Worm (Caenorhabditis elegans) whole organism, L4 larva: Measurements from ENCODE around the gene T25B6.6.

Experiments
- F10B5.3 ChIP-seq: sonication (generic microtip); optimal IDR thresholded peaks from 2 replicates; lab custom pipeline; 2016; ENCODE audit warnings: mild to moderate bottlenecking, missing genetic modification characterization, missing compliant biosample characterization
- F44E2.7 ChIP-seq: fragments of 200-800 bp; sonication (Bioruptor generic); IDR thresholded peaks from 2 replicates; pipeline ENCODE4 v2.1.2; 2022; ENCODE audit warnings: missing genetic modification characterization, missing compliant biosample characterization
- T26A8.4 ChIP-seq: fragments of 200-800 bp; sonication (Bioruptor generic); IDR thresholded peaks from 2 replicates; pipeline ENCODE4 v1.3.6; 2022; ENCODE audit warnings: missing genetic modification characterization, missing compliant biosample characterization
- Y48G9A.11 ChIP-seq: fragments of 200-800 bp; sonication (Bioruptor generic); IDR thresholded peaks from 2 replicates; pipeline ENCODE4 v1.3.6; 2022; ENCODE audit warnings: missing genetic modification reagents, missing genetic modification characterization, missing compliant biosample characterization
- Y5F2A.4 ChIP-seq: fragments of 200-800 bp; sonication (Bioruptor generic); optimal IDR thresholded peaks from 2 replicates; lab custom pipeline; 2018; ENCODE audit warnings: mild to moderate bottlenecking, missing genetic modification characterization, missing compliant biosample characterization
- Y75B8A.6 ChIP-seq: fragments of 200-800 bp; sonication (Bioruptor generic); IDR thresholded peaks from 2 replicates; pipeline ENCODE4 v1.3.6; 2022; ENCODE audit warnings: missing genetic modification reagents, missing genetic modification characterization, missing compliant biosample characterization
- ZK337.2 ChIP-seq: fragments of 200-800 bp; sonication (Bioruptor generic); IDR thresholded peaks from 2 replicates; pipeline ENCODE4 v1.3.6; 2022; ENCODE audit warnings: missing genetic modification reagents, missing genetic modification characterization, missing compliant biosample characterization
- ceh-28 ChIP-seq: fragments of 150-350 bp; optimal IDR thresholded peaks from 2 replicates; lab custom pipeline; 2014; ENCODE audit warnings: missing biosample characterization, missing genetic modification reagents, missing genetic modification characterization
- ceh-32 ChIP-seq: sonication (generic microtip); optimal IDR thresholded peaks from 2 replicates; lab custom pipeline; 2016; ENCODE audit warnings: mild to moderate bottlenecking, missing genetic modification characterization, missing compliant biosample characterization; ENCODE audit not compliant: poor library complexity
- ceh-44 ChIP-seq: fragments of 200-800 bp; sonication (Bioruptor generic); IDR thresholded peaks from 2 replicates; pipeline ENCODE4 v1.3.6; 2022; ENCODE audit warnings: missing genetic modification reagents, missing genetic modification characterization, missing compliant biosample characterization
- ces-1 ChIP-seq: fragments of 150-350 bp; sonication (generic microtip); optimal IDR thresholded peaks from 4 replicates; lab custom pipeline; 2014; ENCODE audit warnings: missing biosample characterization, missing genetic modification reagents, missing genetic modification characterization
- ctbp-1 ChIP-seq: fragments of 200-800 bp; sonication (Bioruptor generic); IDR thresholded peaks from 2 replicates; pipeline ENCODE4 v1.3.6; 2022; ENCODE audit warnings: missing genetic modification reagents, missing genetic modification characterization, missing compliant biosample characterization
- daf-12 ChIP-seq: fragments of 150-350 bp; optimal IDR thresholded peaks from 2 replicates; lab custom pipeline; 2014; ENCODE audit warnings: missing biosample characterization, missing genetic modification reagents, missing genetic modification characterization
- daf-16 ChIP-seq, 3 experiments: sonication (generic microtip); optimal IDR thresholded peaks; 2 replicates each; lab custom pipeline; 2016 to 2017; ENCODE audit warnings: missing genetic modification characterization in 3 of 3, missing genetic modification reagents in 3 of 3, mild to moderate bottlenecking in 2 of 3, missing compliant biosample characterization in 2 of 3, missing biosample characterization in 1 of 3, moderate library complexity in 1 of 3
- daf-8 ChIP-seq: fragments of 200-800 bp; sonication (Bioruptor generic); IDR thresholded peaks from 2 replicates; pipeline ENCODE4 v1.3.6; 2022; ENCODE audit warnings: missing genetic modification characterization, missing compliant biosample characterization
- dmd-8 ChIP-seq: fragments of 200-800 bp; sonication (Bioruptor generic); IDR thresholded peaks from 2 replicates; pipeline ENCODE4 v1.3.6; 2022; ENCODE audit warnings: missing genetic modification characterization, missing compliant biosample characterization
- egl-27 ChIP-seq: sonication (generic microtip); optimal IDR thresholded peaks from 3 replicates; lab custom pipeline; 2017; ENCODE audit warnings: missing biosample characterization, missing genetic modification reagents, missing genetic modification characterization
- egl-43 ChIP-seq: fragments of 200-800 bp; sonication (Bioruptor generic); IDR thresholded peaks from 2 replicates; pipeline ENCODE4 v1.3.6; 2022; ENCODE audit warnings: missing genetic modification reagents, missing genetic modification characterization, missing compliant biosample characterization
- hif-1 ChIP-seq, 2 experiments: sonication (generic microtip); optimal IDR thresholded peaks; 2 replicates each; lab custom pipeline; 2016 to 2017; ENCODE audit warnings: missing compliant biosample characterization in 2 of 2, missing genetic modification characterization in 2 of 2, missing genetic modification reagents in 2 of 2, missing genotype in 2 of 2, mild to moderate bottlenecking in 1 of 2
- hlh-30 ChIP-seq: sonication (generic microtip); optimal IDR thresholded peaks from 2 replicates; lab custom pipeline; 2017; ENCODE audit warnings: antibody characterized with exemption, mild to moderate bottlenecking, missing genetic modification characterization, missing compliant biosample characterization; ENCODE audit not compliant: insufficient read depth
- lin-1 ChIP-seq: fragments of 200-800 bp; sonication (Bioruptor generic); IDR thresholded peaks from 2 replicates; pipeline ENCODE4 v1.3.6; 2022; ENCODE audit warnings: missing genetic modification reagents, missing genetic modification characterization, missing compliant biosample characterization
- lin-13 ChIP-seq: fragments of 150-350 bp; optimal IDR thresholded peaks from 2 replicates; lab custom pipeline; 2014; ENCODE audit warnings: missing biosample characterization, missing genetic modification reagents, missing genetic modification characterization
- lin-15B ChIP-seq: fragments of 150-350 bp; sonication (generic microtip); optimal IDR thresholded peaks from 3 replicates; lab custom pipeline; 2014; ENCODE audit warnings: missing biosample characterization, missing genetic modification characterization
- lir-3 ChIP-seq: sonication (generic microtip); optimal IDR thresholded peaks from 2 replicates; lab custom pipeline; 2016; ENCODE audit warnings: mild to moderate bottlenecking, missing genetic modification characterization, missing compliant biosample characterization
- madf-5 ChIP-seq, 2 experiments: fragments of 200-800 bp; sonication (Bioruptor generic); IDR thresholded peaks; 2 replicates each; pipeline ENCODE4 v1.3.6; 2022; ENCODE audit warnings: missing compliant biosample characterization in 2 of 2, missing genetic modification characterization in 2 of 2
- madf-9 ChIP-seq: fragments of 200-800 bp; sonication (Bioruptor generic); conservative IDR thresholded peaks from 2 replicates; pipeline ENCODE4 v1.3.6; 2022; ENCODE audit warnings: missing genetic modification reagents, missing genetic modification characterization, missing compliant biosample characterization
- mdt-29 ChIP-seq: fragments of 200-800 bp; sonication (Bioruptor generic); IDR thresholded peaks from 2 replicates; pipeline ENCODE4 v1.3.6; 2022; ENCODE audit warnings: missing genetic modification reagents, missing genetic modification characterization, missing compliant biosample characterization
- mep-1 ChIP-seq: fragments of 150-350 bp; sonication (generic microtip); optimal IDR thresholded peaks from 3 replicates; lab custom pipeline; 2014; ENCODE audit warnings: missing biosample characterization, missing genetic modification characterization
- mxl-3 ChIP-seq: fragments of 200-800 bp; sonication (Bioruptor generic); optimal IDR thresholded peaks from 2 replicates; lab custom pipeline; 2018; ENCODE audit warnings: mild to moderate bottlenecking, missing genetic modification characterization, missing compliant biosample characterization
- nhr-111 ChIP-seq: fragments of 200-800 bp; sonication (Bioruptor generic); optimal IDR thresholded peaks from 2 replicates; lab custom pipeline; 2018; ENCODE audit warnings: mild to moderate bottlenecking, missing genetic modification characterization, missing compliant biosample characterization
- nhr-237 ChIP-seq: sonication (generic microtip); optimal IDR thresholded peaks from 2 replicates; lab custom pipeline; 2017; ENCODE audit warnings: missing biosample characterization, missing genetic modification characterization
- nhr-28 ChIP-seq: fragments of 150-350 bp; optimal IDR thresholded peaks from 2 replicates; lab custom pipeline; 2014; ENCODE audit warnings: missing biosample characterization, missing genetic modification characterization
- nhr-42 ChIP-seq: fragments of 200-800 bp; sonication (Bioruptor generic); IDR thresholded peaks from 2 replicates; pipeline ENCODE4 v1.3.6; 2022; ENCODE audit warnings: missing genetic modification characterization, missing compliant biosample characterization
- nhr-48 ChIP-seq: sonication (generic microtip); optimal IDR thresholded peaks from 2 replicates; lab custom pipeline; 2016; ENCODE audit warnings: mild to moderate bottlenecking, missing genetic modification characterization, missing compliant biosample characterization
- nhr-6 ChIP-seq: fragments of 150-350 bp; optimal IDR thresholded peaks from 2 replicates; lab custom pipeline; 2014; ENCODE audit warnings: missing biosample characterization, missing genetic modification characterization
- nhr-76 ChIP-seq: fragments of 150-350 bp; optimal IDR thresholded peaks from 2 replicates; lab custom pipeline; 2014; ENCODE audit warnings: missing biosample characterization, missing genetic modification characterization
- pha-4 ChIP-seq, 2 experiments: fragments of 150-350 bp in 1 of 2; fragments of 200-800 bp in 1 of 2; sonication (Bioruptor generic) in 1 of 2; IDR thresholded peaks in 1 of 2; optimal IDR thresholded peaks in 1 of 2; 2 replicates each; pipeline versions ENCODE4 v1.3.6 to Lab custom; 2014 to 2022; ENCODE audit warnings: missing genetic modification characterization in 2 of 2, missing genetic modification reagents in 2 of 2, missing biosample characterization in 1 of 2, missing compliant biosample characterization in 1 of 2
- php-3 ChIP-seq: fragments of 200-800 bp; sonication (Bioruptor generic); IDR thresholded peaks from 2 replicates; pipeline ENCODE4 v1.3.6; 2022; ENCODE audit warnings: missing genetic modification reagents, missing genetic modification characterization, missing compliant biosample characterization
- pqm-1 ChIP-seq: sonication (generic microtip); optimal IDR thresholded peaks from 2 replicates; lab custom pipeline; 2017; ENCODE audit warnings: missing biosample characterization, missing genetic modification characterization
- rbr-2 ChIP-seq: sonication (generic microtip); optimal IDR thresholded peaks from 2 replicates; lab custom pipeline; 2016; ENCODE audit warnings: missing genotype, missing genetic modification characterization, missing compliant biosample characterization
- sdz-12 ChIP-seq: fragments of 200-800 bp; sonication (Bioruptor generic); optimal IDR thresholded peaks from 2 replicates; lab custom pipeline; 2018; ENCODE audit warnings: mild to moderate bottlenecking, missing genetic modification characterization, missing compliant biosample characterization
- skn-1 ChIP-seq: fragments of 150-350 bp; optimal IDR thresholded peaks from 2 replicates; lab custom pipeline; 2014; ENCODE audit warnings: missing biosample characterization, missing genetic modification characterization
- snpc-1.2 ChIP-seq: fragments of 200-800 bp; sonication (Bioruptor generic); IDR thresholded peaks from 2 replicates; pipeline ENCODE4 v1.3.6; 2022; ENCODE audit warnings: missing genetic modification reagents, missing genetic modification characterization, missing compliant biosample characterization
- tag-97 ChIP-seq: fragments of 200-800 bp; sonication (Bioruptor generic); IDR thresholded peaks from 2 replicates; pipeline ENCODE4 v1.3.6; 2022; ENCODE audit warnings: missing genetic modification characterization, missing compliant biosample characterization
- zag-1 ChIP-seq: fragments of 150-350 bp; optimal IDR thresholded peaks from 2 replicates; lab custom pipeline; 2014; ENCODE audit warnings: missing biosample characterization, missing genetic modification characterization
- zfp-2 ChIP-seq: sonication (generic microtip); optimal IDR thresholded peaks from 2 replicates; lab custom pipeline; 2016; ENCODE audit warnings: mild to moderate bottlenecking, missing genetic modification characterization, missing compliant biosample characterization
- zip-11 ChIP-seq: fragments of 200-800 bp; sonication (Bioruptor generic); IDR thresholded peaks from 2 replicates; pipeline ENCODE4 v1.3.6; 2022; ENCODE audit warnings: missing genetic modification characterization, missing compliant biosample characterization
- zip-2 ChIP-seq: fragments of 150-350 bp; optimal IDR thresholded peaks from 2 replicates; lab custom pipeline; 2014; ENCODE audit warnings: missing biosample characterization, missing genetic modification characterization
- ztf-7 ChIP-seq: fragments of 150-350 bp; optimal IDR thresholded peaks from 2 replicates; lab custom pipeline; 2014; ENCODE audit warnings: missing biosample characterization, missing genetic modification characterization

Gene T25B6.6

ce11 chrX:9025484-9025883 lies 2.8 kb upstream of the T25B6.6 start:
- TF ChIP-seq daf-12 (tag; lab: Kevin White, UChicago) (no peak), hlh-30 (tag; lab: Kevin White, UChicago) (no peak), zag-1 (tag; lab: Kevin White, UChicago) (no peak), lin-13 (GFP tag; lab: Kevin White, UChicago) (no peak), hif-1 (tag; optimal IDR thresholded peaks at IDR 0.05; lab: Kevin White, UChicago) (no peak), dmd-8 (no peak), nhr-76 (tag; lab: Kevin White, UChicago) (no peak)

ce11 chrX:9024270-9024669 lies 1.6 kb upstream of the T25B6.6 start:
- no peak for TF ChIP-seq egl-27 (tag; lab: Kevin White, UChicago)
- no peak for TF ChIP-seq tag-97
- peak; percentile 56 for TF ChIP-seq nhr-48 (tag; lab: Kevin White, UChicago)
- TF ChIP-seq daf-16 (GFP tag; optimal IDR thresholded peaks at IDR 0.05; lab: Kevin White, UChicago), result peak; percentile 27 to 84
- TF ChIP-seq daf-16 (tag; optimal IDR thresholded peaks at IDR 0.05; lab: Kevin White, UChicago), result peak; percentile 60
- no peak for TF ChIP-seq skn-1 (tag; lab: Kevin White, UChicago)
- peak; percentile 36 for TF ChIP-seq zfp-2 (tag; lab: Kevin White, UChicago)
- TF ChIP-seq ces-1 (GFP tag; lab: Kevin White, UChicago), result no peak
- no peak for TF ChIP-seq zip-2 (tag; lab: Kevin White, UChicago)
- TF ChIP-seq daf-12 (tag; lab: Kevin White, UChicago), result no peak
- no peak; the same call in 1 of the 2 replicates for TF ChIP-seq Y48G9A.11 (GFP tag; lab: Robert Waterston, UW)
- peak; percentile 63 for TF ChIP-seq ztf-7 (tag; lab: Kevin White, UChicago)
- TF ChIP-seq madf-9 (GFP tag; lab: Robert Waterston, UW), result no peak; the same call in 1 of the 2 replicates
- no peak for TF ChIP-seq egl-43 (GFP tag; lab: Robert Waterston, UW)
- peak; percentile 60 to 89; a peak in 3 of 4 replicates for TF ChIP-seq madf-5 (GFP tag; IDR thresholded peaks at IDR 0.05; lab: Robert Waterston, UW)
- TF ChIP-seq nhr-237, result no peak
- peak; percentile 94 for TF ChIP-seq F44E2.7
- TF ChIP-seq mxl-3 (GFP tag; lab: Kevin White, UChicago), result no peak
- no peak for TF ChIP-seq php-3 (GFP tag; lab: Robert Waterston, UW)
- no peak for TF ChIP-seq ceh-32 (tag; lab: Kevin White, UChicago)
- no peak; the same call in 1 of the 2 replicates for TF ChIP-seq nhr-42
- TF ChIP-seq Y5F2A.4 (GFP tag; lab: Kevin White, UChicago), result peak; percentile 34
- TF ChIP-seq T26A8.4 (GFP tag; lab: Robert Waterston, UW), result no peak; the same call in 1 of the 2 replicates
- TF ChIP-seq zip-11 (GFP tag; lab: Robert Waterston, UW), result peak; percentile 88; the same call in 1 of the 2 replicates
- peak; percentile 94 for TF ChIP-seq snpc-1.2 (GFP tag; lab: Robert Waterston, UW)
- TF ChIP-seq ceh-28 (tag; lab: Kevin White, UChicago), result no peak
- TF ChIP-seq pha-4 (GFP tag; IDR thresholded peaks at IDR 0.05; lab: Robert Waterston, UW), result peak; percentile 92
- TF ChIP-seq pha-4 (tag; optimal IDR thresholded peaks at IDR 0.05; lab: Kevin White, UChicago), result no peak
- peak; percentile 31 for TF ChIP-seq F10B5.3 (tag; lab: Kevin White, UChicago)
- TF ChIP-seq mep-1 (tag; lab: Kevin White, UChicago), result no peak
- TF ChIP-seq sdz-12 (GFP tag; lab: Kevin White, UChicago), result peak; percentile 1
- peak; percentile 85 for TF ChIP-seq ctbp-1 (GFP tag; lab: Robert Waterston, UW)
- no peak for TF ChIP-seq pqm-1 (tag; lab: Kevin White, UChicago)
- TF ChIP-seq nhr-6, result peak; percentile 8
- TF ChIP-seq mdt-29 (GFP tag; lab: Robert Waterston, UW), result no peak
- no peak for TF ChIP-seq nhr-28 (tag; lab: Kevin White, UChicago)
- no peak for TF ChIP-seq ZK337.2
- TF ChIP-seq nhr-111, result peak; percentile 25
- peak; percentile 93 for TF ChIP-seq dmd-8
- peak; percentile 79 for TF ChIP-seq lin-1 (GFP tag; lab: Robert Waterston, UW)
- TF ChIP-seq lin-15B (tag; lab: Kevin White, UChicago), result no peak
- TF ChIP-seq ceh-44, result peak; percentile 76
- no peak for TF ChIP-seq daf-8
- TF ChIP-seq lir-3 (tag; lab: Kevin White, UChicago), result peak; percentile 86
- TF ChIP-seq rbr-2, result peak; percentile 56
- peak; percentile 81; the same call in 1 of the 2 replicates for TF ChIP-seq Y75B8A.6 (GFP tag; lab: Robert Waterston, UW)
